Worm (Caenorhabditis elegans): Measurements from ENCODE around the gene unc-26.

ce11 chrIV:13315344-13315743 is 43.0 kb upstream of the unc-26 start, which contains the start of gene fat-1:
- TF ChIP-seq ztf-25 (GFP tag; IDR thresholded peaks at IDR 0.05), result no peak
- no peak for TF ChIP-seq aptf-3 (GFP tag; IDR thresholded peaks at IDR 0.05)
- no peak for TF ChIP-seq ama-1 (optimal IDR thresholded peaks at IDR 0.05)
- no peak for TF ChIP-seq ama-1 (GFP tag; optimal IDR thresholded peaks at IDR 0.05)
- no peak for TF ChIP-seq F10E7.11 (tag; optimal IDR thresholded peaks at IDR 0.05)
- TF ChIP-seq snpc-3.4 (tag; optimal IDR thresholded peaks at IDR 0.05), result no peak
- TF ChIP-seq B0336.3 (GFP tag; IDR thresholded peaks at IDR 0.05), result no peak
- no peak for TF ChIP-seq snpc-4 (GFP tag; optimal IDR thresholded peaks at IDR 0.05)
- TF ChIP-seq snpc-4 (tag; optimal IDR thresholded peaks at IDR 0.05), result no peak
- no peak for TF ChIP-seq ekl-4 (GFP tag; IDR thresholded peaks at IDR 0.05)
- no peak for TF ChIP-seq ztf-6 (GFP tag; IDR thresholded peaks at IDR 0.05)
- TF ChIP-seq ets-4 (GFP tag; optimal IDR thresholded peaks at IDR 0.05), result no peak
- no peak for TF ChIP-seq unc-130 (GFP tag; optimal IDR thresholded peaks at IDR 0.05)
